Worm (Caenorhabditis elegans) whole organism, L3 larva: ENCODE results near the gene clec-58.

Experiments used
- elt-2 ChIP-seq: sonication (generic microtip); optimal IDR thresholded peaks from 2 replicates; lab custom pipeline; 2016; ENCODE audit warnings: missing genetic modification reagents, mild to moderate bottlenecking, missing genetic modification characterization, missing compliant biosample characterization
- lin-15B ChIP-seq: fragments of 150-350 bp; optimal IDR thresholded peaks from 2 replicates; lab custom pipeline; 2014; ENCODE audit warnings: missing biosample characterization, missing genetic modification characterization
- nhr-11 ChIP-seq: fragments of 150-350 bp; optimal IDR thresholded peaks from 2 replicates; lab custom pipeline; 2014; ENCODE audit warnings: missing biosample characterization, missing genetic modification characterization
- pha-4 ChIP-seq: fragments of 150-350 bp; optimal IDR thresholded peaks from 2 replicates; lab custom pipeline; 2014; ENCODE audit warnings: missing biosample characterization, missing genetic modification reagents, missing genetic modification characterization
- snpc-4 ChIP-seq: fragments of 150-350 bp; optimal IDR thresholded peaks from 2 replicates; lab custom pipeline; 2014; ENCODE audit warnings: missing biosample characterization, missing genetic modification characterization
- ztf-11 ChIP-seq: fragments of 150-350 bp; optimal IDR thresholded peaks from 2 replicates; lab custom pipeline; 2014; ENCODE audit warnings: missing biosample characterization, missing genetic modification characterization

ce11 chrII:10466552-10466951, 9.4 kb downstream of the clec-58 start, which contains the start of gene tnc-2:
- no peak for TF ChIP-seq pha-4 (tag; lab: Kevin White, UChicago)
- TF ChIP-seq ztf-11 (tag; lab: Kevin White, UChicago): no peak
- no peak for TF ChIP-seq lin-15B (tag; lab: Kevin White, UChicago)
- no peak for TF ChIP-seq nhr-11
- TF ChIP-seq elt-2 (tag; lab: Kevin White, UChicago): no peak
- no peak for TF ChIP-seq snpc-4 (tag; lab: Kevin White, UChicago)
